Fruit fly (Drosophila melanogaster) Kc167 (cell line): ENCODE data around the gene Nepl12.

Experiments
- ttk ChIP-seq: sonication (Bioruptor generic); optimal IDR thresholded peaks from 2 replicates; lab custom pipeline; 2017; ENCODE audit warnings: missing external identifiers

Gene Nepl12

DNA sequence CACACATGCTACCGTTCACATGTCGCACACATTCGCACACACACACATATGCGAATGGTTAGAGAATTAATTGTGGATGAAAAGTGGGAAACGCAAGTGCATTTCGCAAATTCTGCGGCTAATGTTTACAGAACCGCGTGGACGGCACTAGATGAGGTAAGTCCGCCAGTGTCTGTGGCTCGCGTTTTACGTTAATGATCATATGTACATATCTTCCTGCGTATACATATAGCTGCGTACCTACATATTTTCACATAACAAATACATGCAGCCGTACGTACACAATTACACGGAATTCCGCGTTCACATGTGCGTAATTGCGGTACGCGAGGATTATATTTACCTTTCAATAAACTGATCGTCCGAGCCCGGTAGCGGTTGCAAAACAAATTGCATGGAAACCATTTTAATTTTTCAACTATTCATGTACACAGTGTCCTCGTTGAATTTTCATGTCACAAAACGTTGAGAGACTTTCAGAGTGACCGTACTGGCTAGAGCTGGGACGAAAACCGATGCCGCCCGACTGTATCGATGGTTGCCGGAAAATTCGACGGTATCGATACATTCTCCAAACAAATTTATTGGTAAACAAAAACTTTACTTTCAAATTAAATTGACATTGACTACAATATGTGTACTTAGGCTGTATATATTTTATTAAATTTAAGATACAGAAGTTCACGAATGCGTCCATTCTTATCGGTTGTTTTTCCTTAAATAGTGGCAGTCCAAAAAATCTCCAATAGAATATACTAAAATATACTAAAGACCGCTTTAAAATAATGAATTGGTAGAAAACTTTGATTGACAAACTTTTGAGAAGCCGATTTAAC, 50.0 kb downstream of the Nepl12 start, which contains the start of gene hyd:
hyd (minus strand) TSS at position 495 of the 836 bp plus-strand sequence.
- no peak for TF ChIP-seq ttk
